Worm (Caenorhabditis elegans): ENCODE data around the gene hphd-1.

hphd-1 gene

DNA sequence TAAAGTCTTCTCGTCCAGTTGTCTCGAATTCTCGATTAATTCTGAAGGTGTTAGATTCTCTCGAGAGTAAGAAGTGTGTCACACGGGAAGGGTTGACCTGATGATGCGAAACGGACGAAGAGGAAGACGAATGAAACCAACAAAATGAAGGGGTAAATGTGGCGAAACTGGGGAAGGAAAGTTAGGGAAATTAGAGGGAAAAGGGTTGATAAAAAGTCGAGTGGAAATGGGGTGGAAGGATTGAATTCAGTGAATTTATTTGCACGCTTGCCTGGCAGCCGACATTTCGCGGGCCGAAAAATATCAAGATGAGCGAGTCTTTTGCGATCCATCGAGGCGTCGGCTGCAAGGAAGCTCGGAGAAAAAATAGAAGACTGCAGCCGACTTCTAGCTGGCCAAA, 48.2 kb downstream of the hphd-1 start, which contains the start of gene F58G1.7:
Gene F58G1.7 (minus strand): TSS at position 101 of the 400 bp plus-strand sequence.
- TF ChIP-seq sma-9 (GFP tag; optimal IDR thresholded peaks at IDR 0.05) (no peak), sma-9 (tag; optimal IDR thresholded peaks at IDR 0.05) (no peak), nhr-12 (tag; optimal IDR thresholded peaks at IDR 0.05) (no peak), sem-4 (tag; optimal IDR thresholded peaks at IDR 0.05) (no peak), lin-39 (tag; optimal IDR thresholded peaks at IDR 0.05) (no peak), peb-1 (tag; optimal IDR thresholded peaks at IDR 0.05) (no peak), aly-2 (tag; optimal IDR thresholded peaks at IDR 0.05) (no peak), zag-1 (tag; optimal IDR thresholded peaks at IDR 0.05) (no peak), Y55F3AM.14 (GFP tag; optimal IDR thresholded peaks at IDR 0.05) (no peak), ztf-1 (GFP tag; conservative IDR thresholded peaks at IDR 0.05) (no peak), nhr-77 (tag; optimal IDR thresholded peaks at IDR 0.05) (no peak), gmeb-1 (tag; optimal IDR thresholded peaks at IDR 0.05) (no peak), mbf-1 (tag; optimal IDR thresholded peaks at IDR 0.05) (no peak), lin-11 (tag; optimal IDR thresholded peaks at IDR 0.05) (no peak), nhr-6 (tag; optimal IDR thresholded peaks at IDR 0.05) (no peak), nhr-129 (tag; optimal IDR thresholded peaks at IDR 0.05) (no peak), nhr-237 (tag; optimal IDR thresholded peaks at IDR 0.05) (no peak)

DNA sequence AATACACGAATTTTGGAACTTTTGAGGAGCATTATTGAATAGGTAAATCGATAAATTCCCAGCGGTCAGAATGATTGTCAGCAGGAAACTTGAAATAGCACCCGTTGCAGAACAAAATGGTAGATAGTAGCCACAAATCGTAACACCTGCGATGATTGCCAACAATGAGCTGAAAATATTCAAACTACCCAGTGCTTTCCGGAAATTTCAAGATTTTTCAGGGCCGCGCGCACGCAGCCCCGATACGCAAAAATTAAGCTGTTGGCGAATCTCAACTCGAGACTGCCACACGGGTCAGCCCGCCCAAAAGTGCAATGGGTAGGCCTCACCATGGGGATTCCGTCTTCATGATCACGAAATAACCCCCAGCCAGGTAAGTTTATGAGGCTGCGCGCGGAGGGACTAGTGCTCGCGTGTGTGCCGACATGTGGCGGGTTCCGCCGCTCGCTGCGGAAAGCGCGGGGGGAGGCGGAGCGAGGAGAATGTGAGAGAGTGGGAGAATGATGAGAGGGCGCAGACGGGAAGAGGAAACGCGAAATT, 51.7 kb downstream of the hphd-1 start:
- TF ChIP-seq ama-1 (optimal IDR thresholded peaks at IDR 0.05) (peak; percentile 100), elt-1 (tag; optimal IDR thresholded peaks at IDR 0.05) (no peak), sem-4 (tag; optimal IDR thresholded peaks at IDR 0.05) (peak; percentile 79), lin-13 (GFP tag; optimal IDR thresholded peaks at IDR 0.05) (peak; percentile 90), aly-2 (tag; optimal IDR thresholded peaks at IDR 0.05) (no peak), unc-62 (GFP tag; optimal IDR thresholded peaks at IDR 0.05) (no peak), ztf-11 (tag; optimal IDR thresholded peaks at IDR 0.05) (no peak), nhr-10 (tag; optimal IDR thresholded peaks at IDR 0.05) (peak; percentile 84), nhr-23 (tag; optimal IDR thresholded peaks at IDR 0.05) (no peak), peb-1 (tag; optimal IDR thresholded peaks at IDR 0.05) (no peak), F13H6.1 (tag; optimal IDR thresholded peaks at IDR 0.05) (peak; percentile 94), egl-27 (tag; optimal IDR thresholded peaks at IDR 0.05) (peak; percentile 85), mdl-1 (tag; optimal IDR thresholded peaks at IDR 0.05) (peak; percentile 87 to 91), gmeb-1 (tag; optimal IDR thresholded peaks at IDR 0.05) (peak; percentile 82), elt-3 (tag; optimal IDR thresholded peaks at IDR 0.05) (no peak), unc-39 (tag; optimal IDR thresholded peaks at IDR 0.05) (no peak), blmp-1 (tag; optimal IDR thresholded peaks at IDR 0.05; ENCODE audit: insufficient read depth) (peak; percentile 62), sma-3 (GFP tag; optimal IDR thresholded peaks at IDR 0.05) (peak; percentile 97), skn-1 (tag; optimal IDR thresholded peaks at IDR 0.05) (peak; percentile 22), snpc-4 (tag; optimal IDR thresholded peaks at IDR 0.05) (peak; percentile 99), ztf-1 (GFP tag; conservative IDR thresholded peaks at IDR 0.05) (no peak), nhr-129 (tag; optimal IDR thresholded peaks at IDR 0.05) (peak; percentile 87), ztf-4 (tag; optimal IDR thresholded peaks at IDR 0.05) (peak; percentile 76), mbf-1 (tag; optimal IDR thresholded peaks at IDR 0.05) (no peak), lin-39 (tag; optimal IDR thresholded peaks at IDR 0.05) (no peak), nhr-237 (tag; optimal IDR thresholded peaks at IDR 0.05) (peak; percentile 70), nhr-11 (tag; optimal IDR thresholded peaks at IDR 0.05) (peak; percentile 20), sma-9 (GFP tag; optimal IDR thresholded peaks at IDR 0.05) (peak; percentile 88), sma-9 (tag; optimal IDR thresholded peaks at IDR 0.05) (no peak), ceh-16 (tag; optimal IDR thresholded peaks at IDR 0.05) (peak; percentile 98), R02D3.7 (tag; optimal IDR thresholded peaks at IDR 0.05) (peak; percentile 24), alr-1 (tag; optimal IDR thresholded peaks at IDR 0.05) (no peak), ceh-82 (tag; optimal IDR thresholded peaks at IDR 0.05) (peak; percentile 60), nhr-6 (tag; optimal IDR thresholded peaks at IDR 0.05) (peak; percentile 74), lsy-2 (tag; optimal IDR thresholded peaks at IDR 0.05) (peak; percentile 81 to 85), nhr-77 (tag; optimal IDR thresholded peaks at IDR 0.05) (peak; percentile 63), lin-11 (tag; optimal IDR thresholded peaks at IDR 0.05) (peak; percentile 88), unc-55 (GFP tag; optimal IDR thresholded peaks at IDR 0.05) (peak; percentile 74), dmd-4 (tag; optimal IDR thresholded peaks at IDR 0.05) (no peak), nhr-25 (tag; optimal IDR thresholded peaks at IDR 0.05) (peak; percentile 89), C34F6.9 (tag; optimal IDR thresholded peaks at IDR 0.05) (peak; percentile 59), Y55F3AM.14 (GFP tag; optimal IDR thresholded peaks at IDR 0.05) (peak; percentile 89), nhr-21 (tag; optimal IDR thresholded peaks at IDR 0.05) (peak; percentile 95), nhr-12 (tag; optimal IDR thresholded peaks at IDR 0.05) (no peak), ZK546.5 (tag; optimal IDR thresholded peaks at IDR 0.05) (peak; percentile 34), fos-1 (tag; optimal IDR thresholded peaks at IDR 0.05) (peak; percentile 70), zag-1 (tag; optimal IDR thresholded peaks at IDR 0.05) (peak; percentile 78), crh-2 (tag; optimal IDR thresholded peaks at IDR 0.05) (peak; percentile 92), mab-5 (tag; optimal IDR thresholded peaks at IDR 0.05) (peak; percentile 36)
